Worm (Caenorhabditis elegans): Measurements from ENCODE around the gene dhs-9.

DNA sequence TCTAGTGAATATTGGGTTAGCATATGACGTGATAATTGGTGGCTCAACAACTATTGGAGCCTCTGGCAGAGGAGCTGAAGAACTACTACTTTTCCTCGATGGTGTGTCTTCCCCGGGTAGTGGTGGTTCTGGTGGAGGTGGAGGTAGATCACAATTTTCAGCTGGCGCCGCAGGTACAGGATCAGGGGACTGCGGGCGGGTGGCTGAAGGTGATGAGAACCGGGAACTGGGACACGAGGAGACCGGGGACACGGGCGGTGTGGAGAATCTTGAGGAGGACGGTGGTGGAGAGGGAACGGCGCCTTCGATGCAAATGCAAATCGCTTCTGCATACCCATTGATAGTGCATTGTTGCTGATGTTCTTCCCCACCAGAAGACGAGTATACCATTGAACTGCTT lies 27.9 kb upstream of the dhs-9 start:
- TF ChIP-seq nhr-76 (tag; optimal IDR thresholded peaks at IDR 0.05) = no peak
- no peak for TF ChIP-seq sem-2 (GFP tag; optimal IDR thresholded peaks at IDR 0.05)
